Worm (Caenorhabditis elegans) whole organism, L3 larva: Measurements from ENCODE around the gene C17B7.12.
A peak's percentile ranks its signal among the peaks of the same experiment; 100 is the strongest.

Source experiments
- ceh-82 ChIP-seq: fragments of 150-350 bp; optimal IDR thresholded peaks from 2 replicates; lab custom pipeline; 2014; ENCODE audit warnings: missing biosample characterization, missing genetic modification characterization
- elt-3 ChIP-seq, 3 experiments: fragments of 150-350 bp in 1 of 3; sonication (generic microtip) in 2 of 3; optimal IDR thresholded peaks; 2 replicates in 2 of 3; 4 replicates in 1 of 3; lab custom pipeline; 2014 to 2017; ENCODE audit warnings: missing biosample characterization in 3 of 3, missing genetic modification characterization in 3 of 3
- fkh-10 ChIP-seq: sonication (generic microtip); optimal IDR thresholded peaks from 2 replicates; lab custom pipeline; 2017; ENCODE audit warnings: missing biosample characterization, missing genetic modification reagents, missing genetic modification characterization
- jun-1 ChIP-seq: fragments of 150-350 bp; optimal IDR thresholded peaks from 2 replicates; lab custom pipeline; 2014; ENCODE audit warnings: missing biosample characterization, missing genetic modification reagents, missing genetic modification characterization
- nhr-11 ChIP-seq: fragments of 150-350 bp; optimal IDR thresholded peaks from 2 replicates; lab custom pipeline; 2014; ENCODE audit warnings: missing biosample characterization, missing genetic modification characterization
- nhr-12 ChIP-seq: fragments of 150-350 bp; optimal IDR thresholded peaks from 2 replicates; lab custom pipeline; 2014; ENCODE audit warnings: missing biosample characterization, missing genetic modification characterization
- nhr-76 ChIP-seq: fragments of 150-350 bp; sonication (generic microtip); optimal IDR thresholded peaks from 5 replicates; lab custom pipeline; 2014; ENCODE audit warnings: missing biosample characterization, missing genetic modification characterization
- sea-2 ChIP-seq: fragments of 150-350 bp; sonication (generic microtip); optimal IDR thresholded peaks from 4 replicates; lab custom pipeline; 2014; ENCODE audit warnings: missing biosample characterization, missing genetic modification reagents, missing genetic modification characterization
- snpc-4 ChIP-seq: fragments of 150-350 bp; optimal IDR thresholded peaks from 2 replicates; lab custom pipeline; 2014; ENCODE audit warnings: missing biosample characterization, missing genetic modification characterization
- zag-1 ChIP-seq: fragments of 150-350 bp; optimal IDR thresholded peaks from 2 replicates; lab custom pipeline; 2014; ENCODE audit warnings: missing biosample characterization, missing genetic modification characterization
- ztf-11 ChIP-seq: fragments of 150-350 bp; optimal IDR thresholded peaks from 2 replicates; lab custom pipeline; 2014; ENCODE audit warnings: missing biosample characterization, missing genetic modification characterization

DNA sequence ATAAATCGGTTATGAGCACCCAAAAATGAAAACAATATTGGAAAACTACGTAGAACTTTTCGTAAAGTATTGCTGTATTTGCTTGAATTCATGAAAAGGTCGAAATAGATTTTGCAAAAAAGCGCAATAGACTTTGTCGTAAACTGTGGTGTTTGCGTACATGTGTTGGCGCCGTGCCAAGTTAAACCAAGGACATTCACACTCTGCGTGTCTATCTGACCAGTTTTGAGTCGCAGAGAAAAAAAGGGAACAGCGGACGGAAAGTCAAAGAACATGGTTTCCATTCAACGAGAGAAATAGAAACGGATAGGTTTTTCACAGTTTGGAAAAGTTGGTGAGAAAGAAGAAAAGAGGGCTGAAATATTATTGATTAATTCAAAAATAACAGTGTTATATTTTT lies 38.0 kb downstream of the C17B7.12 start:
- TF ChIP-seq zag-1 (tag; lab: Kevin White, UChicago) (no peak), nhr-11 (tag; lab: Kevin White, UChicago) (peak; percentile 66), fkh-10 (GFP tag; lab: Kevin White, UChicago) (no peak), ceh-82 (tag; lab: Kevin White, UChicago) (no peak), nhr-76 (tag; lab: Kevin White, UChicago) (peak; percentile 29), jun-1 (peak; percentile 82), sea-2 (GFP tag; lab: Kevin White, UChicago) (no peak), elt-3 (tag; optimal IDR thresholded peaks at IDR 0.05; lab: Kevin White, UChicago) (no peak), snpc-4 (tag; lab: Kevin White, UChicago) (peak; percentile 69), nhr-12 (tag; lab: Kevin White, UChicago) (no peak), ztf-11 (no peak)
